Worm (Caenorhabditis elegans) whole organism, L1 larva: ENCODE results near the gene srd-38.

Source experiments
- dpl-1 ChIP-seq, 3 experiments: fragments of 150-350 bp in 2 of 3; sonication (generic microtip) in 1 of 3; optimal IDR thresholded peaks; 2 replicates each; lab custom pipeline; 2014 to 2017; ENCODE audit warnings: missing biosample characterization in 3 of 3, missing genetic modification characterization in 3 of 3, missing genetic modification reagents in 3 of 3
- mep-1 ChIP-seq: fragments of 150-350 bp; optimal IDR thresholded peaks from 2 replicates; lab custom pipeline; 2014; ENCODE audit warnings: missing biosample characterization, missing genetic modification characterization
- nhr-90 ChIP-seq: sonication (generic microtip); optimal IDR thresholded peaks from 2 replicates; lab custom pipeline; 2016; ENCODE audit warnings: mild to moderate bottlenecking, missing genetic modification characterization, missing compliant biosample characterization; ENCODE audit not compliant: poor library complexity

DNA sequence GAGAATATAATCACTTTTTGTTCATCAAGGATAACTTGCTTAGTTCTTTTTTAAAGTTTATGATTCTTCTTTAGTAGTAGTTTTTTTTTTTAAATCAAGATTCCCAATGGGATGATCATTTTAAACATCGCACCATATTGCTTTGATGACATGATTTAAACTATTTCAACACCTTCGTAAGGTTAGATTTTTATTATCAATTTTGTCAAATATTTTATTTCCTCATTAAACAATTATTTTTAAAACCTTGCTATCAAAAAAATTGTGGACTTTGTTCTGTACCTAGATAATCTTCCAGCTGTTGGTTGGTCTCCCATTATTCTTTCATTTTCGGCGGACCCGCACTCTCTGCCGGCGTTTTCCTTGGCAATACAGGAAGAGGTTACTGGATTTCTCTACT is 39.8 kb downstream of the srd-38 start, which contains the start of gene sir-2.3:
- TF ChIP-seq dpl-1 (GFP tag; optimal IDR thresholded peaks at IDR 0.05; lab: Kevin White, UChicago) (no peak), mep-1 (tag; lab: Kevin White, UChicago) (no peak), nhr-90 (no peak)
